Worm (Caenorhabditis elegans): ENCODE results near the gene cav-1.

ce11 chrIV:9748342-9748741 is 24.0 kb upstream of the cav-1 start, which contains the start of gene C28D4.8:
- TF ChIP-seq fkh-10 (GFP tag; optimal IDR thresholded peaks at IDR 0.05) (no peak), lin-13 (GFP tag; optimal IDR thresholded peaks at IDR 0.05) (no peak), ztf-11 (tag; optimal IDR thresholded peaks at IDR 0.05) (no peak), ceh-82 (tag; optimal IDR thresholded peaks at IDR 0.05) (no peak), nhr-76 (tag; optimal IDR thresholded peaks at IDR 0.05) (no peak), hpl-2 (GFP tag; optimal IDR thresholded peaks at IDR 0.05) (no peak), sptf-1 (tag; optimal IDR thresholded peaks at IDR 0.05) (no peak), ztf-4 (tag; optimal IDR thresholded peaks at IDR 0.05) (no peak)

All from whole organism, L1 larva.